Fruit fly (Drosophila melanogaster): ENCODE measurements around the gene htk.

dm6 chrX:18905152-18905551 lies 61.7 kb downstream of the htk start:
- no peak for TF ChIP-seq Ets98B (GFP tag; IDR thresholded peaks at IDR 0.05)
- TF ChIP-seq EcR (GFP tag; optimal IDR thresholded peaks at IDR 0.05), result no peak
- no peak for TF ChIP-seq CG9948 (tag; optimal IDR thresholded peaks at IDR 0.05)
- no peak for TF ChIP-seq CG8301 (tag; optimal IDR thresholded peaks at IDR 0.05)
- TF ChIP-seq gl (tag; optimal IDR thresholded peaks at IDR 0.05), result no peak
- TF ChIP-seq CG10348 (GFP tag; IDR thresholded peaks at IDR 0.05), result no peak
- TF ChIP-seq CG4496 (GFP tag; IDR thresholded peaks at IDR 0.05), result no peak
- TF ChIP-seq fd96Ca (GFP tag; IDR thresholded peaks at IDR 0.05), result no peak
- TF ChIP-seq Pif1A (GFP tag; optimal IDR thresholded peaks at IDR 0.05), result no peak
- no peak for TF ChIP-seq CG13204 (GFP tag; optimal IDR thresholded peaks at IDR 0.05)

Data from whole organism, pupa.